Worm (Caenorhabditis elegans): Measurements from ENCODE around the gene nstp-3.
A peak's percentile ranks its signal among the peaks of the same experiment; 100 is the strongest.

Gene nstp-3

DNA sequence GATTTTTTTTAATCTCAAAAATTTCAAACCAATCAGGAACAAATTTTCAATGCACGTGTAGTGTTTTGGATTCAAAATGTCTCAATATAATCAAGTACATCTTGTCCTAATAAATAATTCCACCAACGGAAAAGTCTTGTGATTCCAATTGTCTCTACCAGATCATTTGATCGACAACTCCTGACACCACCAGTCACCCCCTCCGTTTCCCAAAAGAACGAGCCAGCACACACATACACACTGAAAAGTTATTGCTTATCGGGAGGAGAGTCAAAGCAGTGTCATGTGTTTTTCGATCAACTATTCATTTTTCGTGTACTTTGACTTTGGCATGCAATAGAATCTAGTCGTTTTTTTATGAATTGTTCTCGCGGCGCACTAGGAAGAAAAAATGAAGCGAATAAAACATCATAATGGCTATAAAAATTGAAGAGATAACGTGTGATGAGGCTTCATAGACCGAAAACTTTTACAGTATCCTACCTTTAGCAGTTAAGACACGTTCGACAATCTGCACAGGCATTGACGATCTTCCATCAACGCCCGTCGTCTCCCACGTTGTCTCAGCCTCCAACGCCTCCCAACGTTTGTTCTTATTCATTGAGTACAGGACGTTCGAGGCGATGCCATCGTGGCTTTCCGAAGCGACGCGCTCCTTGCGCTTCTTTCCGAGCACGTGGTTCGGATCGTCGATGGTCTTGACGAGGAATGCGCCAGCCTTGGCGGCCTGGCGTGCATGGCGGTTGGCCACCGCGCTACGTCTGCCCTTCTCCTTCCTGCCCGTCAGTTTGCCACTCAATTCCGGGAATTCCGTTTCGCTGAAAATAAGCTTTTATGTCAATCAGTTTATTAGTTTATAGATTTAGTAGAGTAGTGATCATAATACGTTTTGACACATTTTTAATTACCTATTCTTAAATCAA, 45.6 kb upstream of the nstp-3 start (continued):
- TF ChIP-seq zip-4 (GFP tag; optimal IDR thresholded peaks at IDR 0.05) (no peak), nhr-76 (tag; optimal IDR thresholded peaks at IDR 0.05) (no peak), egl-27 (tag; optimal IDR thresholded peaks at IDR 0.05) (no peak), ama-1 (optimal IDR thresholded peaks at IDR 0.05) (peak; percentile 75), nhr-84 (tag; optimal IDR thresholded peaks at IDR 0.05) (no peak), ceh-82 (tag; optimal IDR thresholded peaks at IDR 0.05) (peak in 1 of 3 experiments; percentile 5), unc-62 (GFP tag; optimal IDR thresholded peaks at IDR 0.05) (no peak), elt-3 (tag; optimal IDR thresholded peaks at IDR 0.05) (peak in 1 of 6 experiments; percentile 22), mep-1 (tag; optimal IDR thresholded peaks at IDR 0.05) (peak; percentile 38), fkh-10 (GFP tag; optimal IDR thresholded peaks at IDR 0.05) (no peak), nhr-20 (tag; optimal IDR thresholded peaks at IDR 0.05) (peak; percentile 76), hlh-4 (tag; optimal IDR thresholded peaks at IDR 0.05) (no peak), xbp-1 (tag; optimal IDR thresholded peaks at IDR 0.05) (peak; percentile 11), fkh-4 (tag; optimal IDR thresholded peaks at IDR 0.05; ENCODE audit: borderline replicate concordance) (peak; percentile 74), tbx-2 (tag; optimal IDR thresholded peaks at IDR 0.05) (peak; percentile 28), grh-1 (GFP tag; IDR thresholded peaks at IDR 0.05) (no peak), pag-3 (tag; optimal IDR thresholded peaks at IDR 0.05; ENCODE audit: borderline replicate concordance, insufficient read depth) (no peak), dpl-1 (GFP tag; optimal IDR thresholded peaks at IDR 0.05) (peak in 2 of 3 experiments; percentile 33 to 41), lin-13 (GFP tag; optimal IDR thresholded peaks at IDR 0.05) (peak; percentile 42), Y116A8C.19 (tag; optimal IDR thresholded peaks at IDR 0.05; ENCODE audit: borderline replicate concordance) (no peak), unc-98 (GFP tag; IDR thresholded peaks at IDR 0.05) (no peak), efl-3 (GFP tag; optimal IDR thresholded peaks at IDR 0.05) (no peak), ces-1 (GFP tag; optimal IDR thresholded peaks at IDR 0.05) (no peak), aly-2 (tag; optimal IDR thresholded peaks at IDR 0.05) (no peak), vab-15 (tag; optimal IDR thresholded peaks at IDR 0.05) (no peak), nhr-19 (GFP tag; conservative IDR thresholded peaks at IDR 0.05) (peak; percentile 64), nhr-12 (tag; optimal IDR thresholded peaks at IDR 0.05) (no peak), hlh-17 (GFP tag; optimal IDR thresholded peaks at IDR 0.05; ENCODE audit: borderline replicate concordance) (no peak), ceh-8 (GFP tag; optimal IDR thresholded peaks at IDR 0.05) (no peak), nhr-11 (tag; optimal IDR thresholded peaks at IDR 0.05) (peak; percentile 73), aha-1 (tag; optimal IDR thresholded peaks at IDR 0.05) (no peak), ceh-90 (tag; optimal IDR thresholded peaks at IDR 0.05) (peak; percentile 38), elt-2 (tag; optimal IDR thresholded peaks at IDR 0.05) (peak; percentile 80), C34B4.2 (tag; optimal IDR thresholded peaks at IDR 0.05) (no peak), pax-3 (tag; optimal IDR thresholded peaks at IDR 0.05) (no peak), lin-15B (tag; optimal IDR thresholded peaks at IDR 0.05) (no peak), irx-1 (tag; optimal IDR thresholded peaks at IDR 0.05) (no peak), lir-3 (tag; optimal IDR thresholded peaks at IDR 0.05; ENCODE audit: poor library complexity) (peak; percentile 43), ceh-63 (GFP tag; optimal IDR thresholded peaks at IDR 0.05) (no peak), unc-86 (tag; optimal IDR thresholded peaks at IDR 0.05) (no peak), ceh-88 (GFP tag; IDR thresholded peaks at IDR 0.05) (no peak), pqm-1 (tag; optimal IDR thresholded peaks at IDR 0.05) (no peak), mab-9 (GFP tag; IDR thresholded peaks at IDR 0.05) (no peak), rnt-1 (tag; optimal IDR thresholded peaks at IDR 0.05) (peak; percentile 83), ets-5 (GFP tag; IDR thresholded peaks at IDR 0.05) (no peak), tlp-1 (tag; optimal IDR thresholded peaks at IDR 0.05) (no peak), nhr-71 (tag; optimal IDR thresholded peaks at IDR 0.05) (peak; percentile 87), fos-1 (tag; optimal IDR thresholded peaks at IDR 0.05) (no peak), fkh-8 (tag; optimal IDR thresholded peaks at IDR 0.05) (peak; percentile 60), blmp-1 (tag; optimal IDR thresholded peaks at IDR 0.05) (no peak)

Measured in whole organism, L1 larva.